Fruit fly (Drosophila melanogaster) whole organism, embryonic: ENCODE results near the gene Trf.

ENCODE experiments used
- Antp ChIP-seq: fragments of 200-800 bp; sonication (Bioruptor generic); optimal IDR thresholded peaks from 3 replicates; lab custom pipeline; 2016; ENCODE audit warnings: missing biosample characterization, missing genetic modification characterization
- BtbVII ChIP-seq: fragments of 200-800 bp; sonication (Bioruptor generic); optimal IDR thresholded peaks from 3 replicates; lab custom pipeline; 2017; ENCODE audit warnings: missing biosample characterization, mild to moderate bottlenecking, missing genetic modification characterization
- CG11696 ChIP-seq: fragments of 200-800 bp; sonication (Bioruptor generic); IDR thresholded peaks from 2 replicates; pipeline ENCODE4 v1.3.6; 2022; ENCODE audit warnings: missing biosample characterization, missing genetic modification characterization
- CG12155 ChIP-seq: fragments of 200-800 bp; sonication (Bioruptor generic); optimal IDR thresholded peaks from 3 replicates; lab custom pipeline; 2016; ENCODE audit warnings: missing biosample characterization, missing genetic modification characterization
- CG12391 ChIP-seq: fragments of 200-800 bp; sonication (Bioruptor generic); optimal IDR thresholded peaks from 3 replicates; lab custom pipeline; 2018; ENCODE audit warnings: missing biosample characterization, mild to moderate bottlenecking, missing genetic modification characterization, moderate library complexity
- CG12744 ChIP-seq: fragments of 200-800 bp; sonication (Bioruptor generic); optimal IDR thresholded peaks from 2 replicates; lab custom pipeline; 2016; ENCODE audit warnings: missing biosample characterization, missing genetic modification characterization
- CG14014 ChIP-seq: fragments of 200-800 bp; sonication (Bioruptor generic); IDR thresholded peaks from 2 replicates; pipeline ENCODE4 v1.3.6; 2022; ENCODE audit warnings: missing biosample characterization, missing genetic modification characterization
- CG14667 ChIP-seq: fragments of 200-800 bp; sonication (Bioruptor generic); IDR thresholded peaks from 2 replicates; pipeline ENCODE4 v1.3.6; 2022; ENCODE audit warnings: missing biosample characterization, missing genetic modification characterization
- CG15073 ChIP-seq: fragments of 200-800 bp; sonication (Bioruptor generic); optimal IDR thresholded peaks from 2 replicates; lab custom pipeline; 2016; ENCODE audit warnings: missing biosample characterization, missing genetic modification characterization
- CG17359 ChIP-seq: fragments of 200-800 bp; sonication (Bioruptor generic); optimal IDR thresholded peaks from 3 replicates; lab custom pipeline; 2018; ENCODE audit warnings: missing biosample characterization, mild to moderate bottlenecking, missing genetic modification characterization, moderate library complexity
- CG18262 ChIP-seq: fragments of 200-800 bp; optimal IDR thresholded peaks from 3 replicates; lab custom pipeline; 2019; ENCODE audit warnings: missing biosample characterization, mild to moderate bottlenecking, missing genetic modification characterization, moderate library complexity
- CG2116 ChIP-seq: fragments of 200-800 bp; sonication (Bioruptor generic); optimal IDR thresholded peaks from 3 replicates; lab custom pipeline; 2018; ENCODE audit warnings: missing biosample characterization, mild to moderate bottlenecking, missing genetic modification characterization
- CG2199 ChIP-seq: fragments of 200-800 bp; sonication (Bioruptor generic); IDR thresholded peaks from 3 replicates; pipeline ENCODE4 v1.3.6; 2022; ENCODE audit warnings: missing biosample characterization, missing genetic modification characterization
- CG30403 ChIP-seq: fragments of 200-800 bp; sonication (Bioruptor generic); optimal IDR thresholded peaks from 3 replicates; lab custom pipeline; 2016; ENCODE audit warnings: missing biosample characterization, missing genetic modification characterization
- CG31441 ChIP-seq: fragments of 200-800 bp; sonication (Bioruptor generic); IDR thresholded peaks from 2 replicates; pipeline ENCODE4 v1.3.6; 2022; ENCODE audit warnings: missing biosample characterization, missing genetic modification characterization
- CG32772 ChIP-seq: fragments of 200-800 bp; sonication (Bioruptor generic); IDR thresholded peaks from 2 replicates; pipeline ENCODE4 v1.3.6; 2022; ENCODE audit warnings: missing biosample characterization, missing genetic modification characterization
- CG33557 ChIP-seq: fragments of 200-800 bp; sonication (Bioruptor generic); optimal IDR thresholded peaks from 2 replicates; lab custom pipeline; 2019; ENCODE audit warnings: missing biosample characterization, mild to moderate bottlenecking, missing genetic modification characterization, moderate library complexity
- CG4404 ChIP-seq: fragments of 200-800 bp; sonication (Bioruptor generic); IDR thresholded peaks from 2 replicates; pipeline ENCODE4 v1.3.6; 2022; ENCODE audit warnings: missing biosample characterization, missing genetic modification characterization
- CG5245 ChIP-seq: fragments of 200-800 bp; sonication (Bioruptor generic); optimal IDR thresholded peaks from 3 replicates; lab custom pipeline; 2016; ENCODE audit warnings: missing biosample characterization, missing genetic modification characterization
- CG6254 ChIP-seq: fragments of 200-800 bp; sonication (Bioruptor generic); optimal IDR thresholded peaks from 3 replicates; lab custom pipeline; 2017; ENCODE audit warnings: mild to moderate bottlenecking, missing biosample characterization, missing genetic modification reagents, missing genetic modification characterization
- CG6654 ChIP-seq: fragments of 200-800 bp; sonication (Bioruptor generic); optimal IDR thresholded peaks from 2 replicates; lab custom pipeline; 2017; ENCODE audit warnings: missing biosample characterization, mild to moderate bottlenecking, missing genetic modification characterization
- CG6689 ChIP-seq: fragments of 200-800 bp; sonication (Bioruptor generic); IDR thresholded peaks from 2 replicates; pipeline ENCODE4 v1.3.6; 2022; ENCODE audit warnings: missing biosample characterization, missing genetic modification characterization
- CG6854 ChIP-seq: fragments of 200-800 bp; sonication (Bioruptor generic); optimal IDR thresholded peaks from 3 replicates; lab custom pipeline; 2017; ENCODE audit warnings: missing biosample characterization, mild to moderate bottlenecking, missing genetic modification characterization
- CG7963 ChIP-seq: fragments of 200-800 bp; sonication (Bioruptor generic); IDR thresholded peaks from 3 replicates; pipeline ENCODE4 v1.3.6; 2022; ENCODE audit warnings: missing biosample characterization, missing genetic modification characterization; ENCODE audit not compliant: partially characterized antibody
- CG8388 ChIP-seq: fragments of 200-800 bp; sonication (Bioruptor generic); optimal IDR thresholded peaks from 2 replicates; lab custom pipeline; 2019; ENCODE audit warnings: missing biosample characterization, mild to moderate bottlenecking, missing genetic modification characterization, moderate library complexity
- CG9797 ChIP-seq: fragments of 200-800 bp; sonication (Bioruptor generic); optimal IDR thresholded peaks from 3 replicates; lab custom pipeline; 2018; ENCODE audit warnings: missing biosample characterization, mild to moderate bottlenecking, missing genetic modification characterization
- D19B ChIP-seq: fragments of 200-800 bp; sonication (Bioruptor generic); optimal IDR thresholded peaks from 2 replicates; lab custom pipeline; 2017; ENCODE audit warnings: missing biosample characterization, mild to moderate bottlenecking, missing genetic modification characterization
- H2.0 ChIP-seq: fragments of 200-800 bp; sonication (Bioruptor generic); IDR thresholded peaks from 2 replicates; pipeline ENCODE4 v1.3.6; 2022; ENCODE audit warnings: missing biosample characterization, missing genetic modification characterization
- Hr51 ChIP-seq, 2 experiments: fragments of 200-800 bp; sonication (Bioruptor generic); optimal IDR thresholded peaks; 2 replicates in 1 of 2; 3 replicates in 1 of 2; lab custom pipeline; 2016 to 2018; ENCODE audit warnings: missing biosample characterization in 2 of 2, missing genetic modification characterization in 2 of 2, mild to moderate bottlenecking in 1 of 2, moderate library complexity in 1 of 2
- Lpt ChIP-seq: fragments of >200 bp; optimal IDR thresholded peaks from 2 replicates; lab custom pipeline; 2018; ENCODE audit warnings: missing biosample characterization, missing genetic modification characterization
- MBD-R2 ChIP-seq: fragments of 200-800 bp; sonication (Bioruptor generic); IDR thresholded peaks from 2 replicates; pipeline ENCODE4 v1.3.6; 2022; ENCODE audit warnings: missing biosample characterization, missing genetic modification characterization
- MESR4 ChIP-seq: fragments of 200-800 bp; sonication (Bioruptor generic); optimal IDR thresholded peaks from 2 replicates; lab custom pipeline; 2018; ENCODE audit warnings: missing biosample characterization, mild to moderate bottlenecking, missing genetic modification characterization, moderate library complexity
- Meics ChIP-seq: fragments of 200-800 bp; sonication (Bioruptor generic); optimal IDR thresholded peaks from 2 replicates; lab custom pipeline; 2017; ENCODE audit warnings: missing biosample characterization, mild to moderate bottlenecking, missing genetic modification characterization
- Myb ChIP-seq: fragments of 200-800 bp; sonication (Bioruptor generic); optimal IDR thresholded peaks from 2 replicates; lab custom pipeline; 2016; ENCODE audit warnings: missing biosample characterization, missing genetic modification characterization
- Nf-YC ChIP-seq: fragments of 200-800 bp; optimal IDR thresholded peaks from 3 replicates; lab custom pipeline; 2019; ENCODE audit warnings: missing biosample characterization, mild to moderate bottlenecking, missing genetic modification characterization, moderate library complexity
- NfI ChIP-seq: fragments of 200-800 bp; sonication (Bioruptor generic); optimal IDR thresholded peaks from 3 replicates; lab custom pipeline; 2018; ENCODE audit warnings: missing biosample characterization, mild to moderate bottlenecking, missing genetic modification characterization, moderate library complexity
- Ssrp ChIP-seq: fragments of 200-800 bp; sonication (Bioruptor generic); optimal IDR thresholded peaks from 2 replicates; lab custom pipeline; 2018; ENCODE audit warnings: missing biosample characterization, mild to moderate bottlenecking, missing genetic modification characterization, moderate library complexity
- ap ChIP-seq: fragments of 200-800 bp; sonication (Bioruptor generic); IDR thresholded peaks from 2 replicates; pipeline ENCODE4 v1.3.6; 2022; ENCODE audit warnings: missing biosample characterization, missing genetic modification characterization
- az2 ChIP-seq: fragments of 200-800 bp; sonication (Bioruptor generic); optimal IDR thresholded peaks from 3 replicates; lab custom pipeline; 2016; ENCODE audit warnings: missing biosample characterization, missing genetic modification characterization
- dimm ChIP-seq: fragments of 200-800 bp; sonication (Bioruptor generic); IDR thresholded peaks from 2 replicates; pipeline ENCODE4 v1.3.6; 2022; ENCODE audit warnings: missing biosample characterization, missing genetic modification characterization
- ewg ChIP-seq: fragments of 200-800 bp; sonication (Bioruptor generic); optimal IDR thresholded peaks from 3 replicates; lab custom pipeline; 2017; ENCODE audit warnings: mild to moderate bottlenecking, missing biosample characterization, missing genetic modification reagents, missing genetic modification characterization
- fd102C ChIP-seq: fragments of 200-800 bp; sonication (Bioruptor generic); optimal IDR thresholded peaks from 2 replicates; lab custom pipeline; 2018; ENCODE audit warnings: missing biosample characterization, mild to moderate bottlenecking, missing genetic modification characterization, moderate library complexity
- lab ChIP-seq: fragments of 200-800 bp; sonication (Bioruptor generic); optimal IDR thresholded peaks from 3 replicates; lab custom pipeline; 2017; ENCODE audit warnings: missing biosample characterization, missing genetic modification characterization, mild to moderate bottlenecking, moderate library complexity, missing genetic modification reagents
- nerfin-1 ChIP-seq: fragments of 200-800 bp; sonication (Bioruptor generic); optimal IDR thresholded peaks from 3 replicates; lab custom pipeline; 2019; ENCODE audit warnings: missing biosample characterization, mild to moderate bottlenecking, missing genetic modification characterization, moderate library complexity
- nmo ChIP-seq: fragments of 200-800 bp; sonication (Bioruptor generic); optimal IDR thresholded peaks from 2 replicates; lab custom pipeline; 2018; ENCODE audit warnings: missing biosample characterization, mild to moderate bottlenecking, missing genetic modification characterization, moderate library complexity
- odd ChIP-seq: fragments of 200-800 bp; sonication (Bioruptor generic); optimal IDR thresholded peaks from 2 replicates; lab custom pipeline; 2017; ENCODE audit warnings: missing biosample characterization, mild to moderate bottlenecking, missing genetic modification characterization
- pho ChIP-seq: fragments of 200-800 bp; sonication (Bioruptor generic); optimal IDR thresholded peaks from 2 replicates; lab custom pipeline; 2016; ENCODE audit warnings: missing biosample characterization, missing genetic modification characterization
- sr ChIP-seq: fragments of 200-800 bp; sonication (Bioruptor generic); IDR thresholded peaks from 3 replicates; pipeline ENCODE4 v1.3.6; 2022; ENCODE audit warnings: missing biosample characterization, missing genetic modification characterization
- tgo ChIP-seq: fragments of 200-800 bp; sonication (Bioruptor generic); IDR thresholded peaks from 3 replicates; pipeline ENCODE4 v1.3.6; 2022; ENCODE audit warnings: missing biosample characterization, missing genetic modification characterization
- wek ChIP-seq: fragments of 200-800 bp; sonication (Bioruptor generic); optimal IDR thresholded peaks from 3 replicates; lab custom pipeline; 2018; ENCODE audit warnings: missing biosample characterization, mild to moderate bottlenecking, missing genetic modification characterization, moderate library complexity

Trf gene

dm6 chr2L:8034734-8035133 lies 38.0 kb upstream of the Trf start (continued):
- TF ChIP-seq ap (GFP tag; lab: Robert Waterston, UW) (peak; percentile 54; the same call in 1 of the 2 replicates), CG12155 (peak; percentile 21), nerfin-1 (tag; lab: Kevin White, UChicago) (peak; percentile 9), CG15073 (GFP tag; lab: Kevin White, UChicago) (no peak), CG30403 (GFP tag; lab: Kevin White, UChicago) (peak; percentile 53), CG8388 (peak; percentile 54), tgo (GFP tag; lab: Robert Waterston, UW) (peak; percentile 57; the same call in 2 of the 3 replicates), pho (peak; percentile 41), Antp (GFP tag; lab: Kevin White, UChicago) (peak; percentile 27), CG7963 (GFP tag; lab: Robert Waterston, UW) (no peak), dimm (GFP tag; lab: Robert Waterston, UW) (0 out of 2 replicates have a peak, but pooled peaks have one; percentile 14), Ssrp (tag; lab: Kevin White, UChicago) (peak; percentile 55), NfI (GFP tag; lab: Kevin White, UChicago) (peak; percentile 32), CG2199 (GFP tag; lab: Robert Waterston, UW) (no peak), CG6689 (peak; percentile 61; the same call in 1 of the 2 replicates), CG33557 (GFP tag; lab: Kevin White, UChicago) (no peak), lab (GFP tag; lab: Kevin White, UChicago) (peak; percentile 83), Nf-YC (tag; lab: Kevin White, UChicago) (peak; percentile 32), Hr51 (GFP tag; optimal IDR thresholded peaks at IDR 0.05; lab: Kevin White, UChicago) (peak; percentile 15 to 77), wek (GFP tag; lab: Kevin White, UChicago) (peak; percentile 29), sr (GFP tag; lab: Robert Waterston, UW) (peak; percentile 85), MBD-R2 (GFP tag; lab: Robert Waterston, UW) (0 out of 2 replicates have a peak, but pooled peaks have one; percentile 25), fd102C (no peak), CG12391 (tag; lab: Kevin White, UChicago) (peak; percentile 66), Meics (GFP tag; lab: Kevin White, UChicago) (peak; percentile 53), CG6654 (GFP tag; lab: Kevin White, UChicago) (no peak), CG6854 (peak; percentile 34), CG9797 (GFP tag; lab: Kevin White, UChicago) (no peak), CG2116 (GFP tag; lab: Kevin White, UChicago) (peak; percentile 6), Lpt (no peak), CG14667 (GFP tag; lab: Robert Waterston, UW) (no peak), BtbVII (GFP tag; lab: Kevin White, UChicago) (peak; percentile 27), CG4404 (no peak), CG11696 (GFP tag; lab: Robert Waterston, UW) (peak; percentile 88), CG12744 (GFP tag; lab: Kevin White, UChicago) (peak; percentile 7), CG5245 (peak; percentile 39), ewg (peak; percentile 34), odd (GFP tag; lab: Kevin White, UChicago) (peak; percentile 4), H2.0 (peak; percentile 55; the same call in 1 of the 2 replicates), CG18262 (tag; lab: Kevin White, UChicago) (peak; percentile 64), CG31441 (peak; percentile 52; the same call in 1 of the 2 replicates), CG14014 (GFP tag; lab: Robert Waterston, UW) (peak; percentile 68), Myb (peak; percentile 1), D19B (peak; percentile 34), CG6254 (GFP tag; lab: Kevin White, UChicago) (peak; percentile 45), CG32772 (GFP tag; lab: Robert Waterston, UW) (peak; percentile 52; the same call in 1 of the 2 replicates), nmo (GFP tag; lab: Kevin White, UChicago) (peak; percentile 59), MESR4 (GFP tag; lab: Kevin White, UChicago) (no peak), CG17359 (tag; lab: Kevin White, UChicago) (peak; percentile 51), az2 (GFP tag; lab: Kevin White, UChicago) (peak; percentile 51)
